Fruit fly (Drosophila melanogaster): ENCODE data around the gene Madm.

The Madm gene

DNA sequence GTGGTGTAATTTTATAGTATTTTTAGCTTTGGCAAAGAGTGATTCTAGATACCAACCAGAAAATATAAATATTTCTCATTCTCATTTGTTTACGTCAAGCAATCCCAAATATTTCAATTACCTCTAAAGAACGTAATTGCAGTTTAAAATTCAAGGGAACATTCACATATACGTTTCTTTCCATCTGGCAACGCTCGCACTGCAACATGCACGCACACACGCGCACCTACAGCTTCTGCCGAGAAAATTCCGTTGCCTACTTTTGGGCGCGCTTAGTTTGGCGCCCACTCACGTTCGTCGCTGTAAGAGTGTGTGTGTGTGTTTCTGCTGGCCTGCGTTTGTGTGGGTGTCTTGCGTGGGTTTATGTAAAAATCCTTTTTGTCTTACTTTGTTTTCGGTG lies 30.1 kb downstream of the Madm start (continued):
- no peak for TF ChIP-seq amos (GFP tag; IDR thresholded peaks at IDR 0.05; ENCODE audit: partially characterized antibody)
- no peak for TF ChIP-seq Rx (GFP tag; IDR thresholded peaks at IDR 0.05)
- TF ChIP-seq cas (GFP tag; IDR thresholded peaks at IDR 0.05), result no peak
- TF ChIP-seq Dp (GFP tag; optimal IDR thresholded peaks at IDR 0.05), result peak; percentile 22
- TF ChIP-seq CG10979 (tag; optimal IDR thresholded peaks at IDR 0.05), result no peak
- TF ChIP-seq Ets97D (GFP tag; optimal IDR thresholded peaks at IDR 0.05), result peak; percentile 8
- no peak for TF ChIP-seq grn (GFP tag; optimal IDR thresholded peaks at IDR 0.05)
- 0 out of 3 replicates have a peak, but pooled peaks have one; percentile 7 for TF ChIP-seq row (GFP tag; IDR thresholded peaks at IDR 0.05)
- no peak for TF ChIP-seq CTCF (GFP tag; optimal IDR thresholded peaks at IDR 0.05)
- TF ChIP-seq mirr (GFP tag; optimal IDR thresholded peaks at IDR 0.05), result no peak
- no peak for TF ChIP-seq wdn (GFP tag; IDR thresholded peaks at IDR 0.05)
- no peak for TF ChIP-seq z (GFP tag; IDR thresholded peaks at IDR 0.05)
- TF ChIP-seq Lhr (GFP tag; optimal IDR thresholded peaks at IDR 0.05), result peak; percentile 27
- no peak for TF ChIP-seq Taf1 (GFP tag; IDR thresholded peaks at IDR 0.05)
- no peak for TF ChIP-seq CG9609 (GFP tag; optimal IDR thresholded peaks at IDR 0.05)
- no peak for TF ChIP-seq NK7.1 (GFP tag; optimal IDR thresholded peaks at IDR 0.05)
- no peak for TF ChIP-seq CG32772 (GFP tag; IDR thresholded peaks at IDR 0.05)
- no peak for TF ChIP-seq Sox102F (GFP tag; optimal IDR thresholded peaks at IDR 0.05)
- no peak for TF ChIP-seq CG18599 (GFP tag; optimal IDR thresholded peaks at IDR 0.05)
- no peak for TF ChIP-seq CG3407 (GFP tag; optimal IDR thresholded peaks at IDR 0.05)
- no peak for TF ChIP-seq ac (GFP tag; optimal IDR thresholded peaks at IDR 0.05)
- TF ChIP-seq CG6854 (GFP tag; optimal IDR thresholded peaks at IDR 0.05), result no peak
- TF ChIP-seq NFAT (GFP tag; IDR thresholded peaks at IDR 0.05), result no peak
- no peak for TF ChIP-seq CG7786 (GFP tag; optimal IDR thresholded peaks at IDR 0.05)
- no peak for TF ChIP-seq Gug (GFP tag; IDR thresholded peaks at IDR 0.05)
- TF ChIP-seq sr (GFP tag; IDR thresholded peaks at IDR 0.05), result peak; percentile 44; the same call in 1 of the 3 replicates
- TF ChIP-seq sens (GFP tag), result peak; percentile 65
- TF ChIP-seq CG11504 (tag; optimal IDR thresholded peaks at IDR 0.05), result peak; percentile 72
- no peak for TF ChIP-seq CG3163 (GFP tag; optimal IDR thresholded peaks at IDR 0.05)
- no peak for TF ChIP-seq fru (optimal IDR thresholded peaks at IDR 0.05)
- TF ChIP-seq CG6791 (GFP tag; IDR thresholded peaks at IDR 0.05; ENCODE audit: partially characterized antibody), result peak; percentile 21; the same call in 1 of the 3 replicates
- TF ChIP-seq Fer2 (tag; optimal IDR thresholded peaks at IDR 0.05), result no peak
- no peak for TF ChIP-seq Elba2 (GFP tag; optimal IDR thresholded peaks at IDR 0.05)
- TF ChIP-seq ind (GFP tag; optimal IDR thresholded peaks at IDR 0.05), result no peak
- no peak for TF ChIP-seq ara (GFP tag; IDR thresholded peaks at IDR 0.05)
- no peak for TF ChIP-seq btn (GFP tag; optimal IDR thresholded peaks at IDR 0.05)
- TF ChIP-seq CG1603 (tag; optimal IDR thresholded peaks at IDR 0.05), result peak; percentile 17
- TF ChIP-seq CG7928 (GFP tag; optimal IDR thresholded peaks at IDR 0.05), result no peak
- TF ChIP-seq slbo (GFP tag; IDR thresholded peaks at IDR 0.05), result no peak
- no peak for TF ChIP-seq Dad (GFP tag; optimal IDR thresholded peaks at IDR 0.05)
- TF ChIP-seq onecut (GFP tag; IDR thresholded peaks at IDR 0.05), result no peak

- TF ChIP-seq pita (GFP tag; optimal IDR thresholded peaks at IDR 0.05) (peak; percentile 95), CG13287 (GFP tag; IDR thresholded peaks at IDR 0.05; ENCODE audit: partially characterized antibody) (peak; percentile 99), NFAT (GFP tag; IDR thresholded peaks at IDR 0.05) (peak; percentile 91), Myb (GFP tag; optimal IDR thresholded peaks at IDR 0.05) (peak; percentile 95), pnt (GFP tag; optimal IDR thresholded peaks at IDR 0.05) (no peak), dan (GFP tag; IDR thresholded peaks at IDR 0.05) (no peak), YL-1 (GFP tag; optimal IDR thresholded peaks at IDR 0.05) (peak; percentile 84), CG10366 (GFP tag; IDR thresholded peaks at IDR 0.05) (peak; percentile 45), scrt (GFP tag; optimal IDR thresholded peaks at IDR 0.05) (peak; percentile 29), bcd (GFP tag; optimal IDR thresholded peaks at IDR 0.05) (peak; percentile 61), fru (optimal IDR thresholded peaks at IDR 0.05) (no peak), CG15073 (GFP tag; optimal IDR thresholded peaks at IDR 0.05) (no peak), Mad (GFP tag; optimal IDR thresholded peaks at IDR 0.05) (peak; percentile 41), CTCF (GFP tag; optimal IDR thresholded peaks at IDR 0.05) (peak; percentile 82), Bgb (GFP tag; IDR thresholded peaks at IDR 0.05; ENCODE audit: partially characterized antibody) (peak; percentile 100)
Observed at dm6 chr3R:5778731-5779593, 36.7 kb downstream of the Madm start, which contains the start of gene jagn. TSS of gene jagn (plus strand) at chr3R:5779315.

Data from whole organism, embryonic.